Worm (Caenorhabditis elegans): ENCODE results near the gene egl-26.
"Not testable (repeated sequence)": the region's sequence is repeated elsewhere in the genome, so short reads cannot be mapped to it uniquely, and the experiment has no call there.

The egl-26 gene

ce11 chrII:86794-87193 is 17.3 kb downstream of the egl-26 start:
- TF ChIP-seq unc-120 (tag; optimal IDR thresholded peaks at IDR 0.05; ENCODE audit: poor library complexity, severe bottlenecking) (no peak), blmp-1 (tag; optimal IDR thresholded peaks at IDR 0.05) (no peak), unc-39 (tag; optimal IDR thresholded peaks at IDR 0.05) (no peak), ces-1 (GFP tag; optimal IDR thresholded peaks at IDR 0.05) (no peak), zip-8 (tag; optimal IDR thresholded peaks at IDR 0.05) (peak; percentile 56)

ce11 chrII:87937-88336 is 18.5 kb downstream of the egl-26 start:
- TF ChIP-seq bed-3 (GFP tag; optimal IDR thresholded peaks at IDR 0.05) (no peak), snpc-4 (tag; optimal IDR thresholded peaks at IDR 0.05) (no peak), pha-4 (tag; optimal IDR thresholded peaks at IDR 0.05) (no peak), lsy-2 (tag; optimal IDR thresholded peaks at IDR 0.05) (no peak), ztf-11 (tag; optimal IDR thresholded peaks at IDR 0.05) (no peak), elt-1 (tag; optimal IDR thresholded peaks at IDR 0.05; ENCODE audit: borderline replicate concordance, insufficient read depth) (no peak), nhr-76 (tag; optimal IDR thresholded peaks at IDR 0.05) (no peak), sem-2 (GFP tag; optimal IDR thresholded peaks at IDR 0.05) (no peak), zip-8 (tag; optimal IDR thresholded peaks at IDR 0.05) (no peak), flh-1 (GFP tag; optimal IDR thresholded peaks at IDR 0.05) (no peak), unc-120 (tag; optimal IDR thresholded peaks at IDR 0.05; ENCODE audit: poor library complexity, severe bottlenecking) (no peak)

- peak; percentile 1 for TF ChIP-seq zip-8 (tag; optimal IDR thresholded peaks at IDR 0.05)
- no peak for TF ChIP-seq elt-1 (tag; optimal IDR thresholded peaks at IDR 0.05; ENCODE audit: borderline replicate concordance, insufficient read depth)
Observed at ce11 chrII:91419-91818, 22.0 kb downstream of the egl-26 start, which contains the start of gene mcat-1. Gene mcat-1 (minus strand): TSS chrII:91519.

ce11 chrII:95177-95576 is 25.7 kb downstream of the egl-26 start, which contains the start of gene C50D2.7:
Gene C50D2.7 (minus strand): TSS chrII:95277.
- TF ChIP-seq elt-1 (tag; optimal IDR thresholded peaks at IDR 0.05; ENCODE audit: borderline replicate concordance, insufficient read depth), result no peak

- TF ChIP-seq ceh-83 (GFP tag; optimal IDR thresholded peaks at IDR 0.05), result peak; percentile 3
- no peak for TF ChIP-seq lin-13 (tag; optimal IDR thresholded peaks at IDR 0.05)
- no peak for TF ChIP-seq zip-8 (tag; optimal IDR thresholded peaks at IDR 0.05)
- no peak for TF ChIP-seq cnd-1 (tag; optimal IDR thresholded peaks at IDR 0.05)
- peak; percentile 16 for TF ChIP-seq mab-5 (tag; optimal IDR thresholded peaks at IDR 0.05)
- no peak for TF ChIP-seq sem-2 (GFP tag; optimal IDR thresholded peaks at IDR 0.05)
- TF ChIP-seq nhr-237 (tag; optimal IDR thresholded peaks at IDR 0.05), result peak; percentile 34
- TF ChIP-seq snpc-4 (tag; optimal IDR thresholded peaks at IDR 0.05), result no peak
- no peak for TF ChIP-seq flh-1 (GFP tag; optimal IDR thresholded peaks at IDR 0.05)
- TF ChIP-seq ces-1 (GFP tag; optimal IDR thresholded peaks at IDR 0.05), result peak; percentile 74
- TF ChIP-seq ceh-39 (tag; optimal IDR thresholded peaks at IDR 0.05), result peak; percentile 41
- TF ChIP-seq elt-3 (tag; optimal IDR thresholded peaks at IDR 0.05), result no peak
- no peak for TF ChIP-seq hlh-1 (tag; optimal IDR thresholded peaks at IDR 0.05)
- no peak for TF ChIP-seq pha-4 (tag; optimal IDR thresholded peaks at IDR 0.05)
- no peak for TF ChIP-seq nhr-28 (tag; optimal IDR thresholded peaks at IDR 0.05)
- TF ChIP-seq lsy-2 (tag; optimal IDR thresholded peaks at IDR 0.05), result peak; percentile 48
- peak; percentile 28 for TF ChIP-seq nhr-2 (tag; optimal IDR thresholded peaks at IDR 0.05)
- no peak for TF ChIP-seq blmp-1 (tag; optimal IDR thresholded peaks at IDR 0.05)
- TF ChIP-seq sptf-1 (tag; optimal IDR thresholded peaks at IDR 0.05), result no peak
Observed at ce11 chrII:97992-98763, 28.7 kb downstream of the egl-26 start, which contains the start of the genes luc-7L3 and sftb-6. Gene luc-7L3 (minus strand): TSS chrII:98027. Gene sftb-6 (plus strand): TSS chrII:98404.

ce11 chrII:98894-99293 is 29.4 kb downstream of the egl-26 start, which contains the start of gene C50D2.10:
Gene C50D2.10 (plus strand): TSS chrII:99138.
- TF ChIP-seq blmp-1 (tag; optimal IDR thresholded peaks at IDR 0.05); elt-1 (tag; optimal IDR thresholded peaks at IDR 0.05; ENCODE audit: borderline replicate concordance, insufficient read depth); lsy-2 (tag; optimal IDR thresholded peaks at IDR 0.05): not testable (repeated sequence)

- TF ChIP-seq mab-5 (tag; optimal IDR thresholded peaks at IDR 0.05) (no peak), ztf-11 (tag; optimal IDR thresholded peaks at IDR 0.05) (no peak), blmp-1 (tag; optimal IDR thresholded peaks at IDR 0.05) (no peak), ceh-83 (GFP tag; optimal IDR thresholded peaks at IDR 0.05) (peak; percentile 6), elt-1 (tag; optimal IDR thresholded peaks at IDR 0.05; ENCODE audit: borderline replicate concordance, insufficient read depth) (no peak)
Observed at ce11 chrII:101176-101575, 31.7 kb downstream of the egl-26 start.
